Worm (Caenorhabditis elegans): ENCODE data around the gene fbxa-15.

Gene fbxa-15

ce11 chrIII:1349313-1349712 lies 27.9 kb upstream of the fbxa-15 start, which contains the start of gene fbxa-25 (continued):
- TF ChIP-seq lin-29 (GFP tag; IDR thresholded peaks at IDR 0.05) (no peak), R02D3.7 (tag; optimal IDR thresholded peaks at IDR 0.05) (no peak), mep-1 (tag; optimal IDR thresholded peaks at IDR 0.05) (no peak), aha-1 (tag) (no peak), dpl-1 (GFP tag; optimal IDR thresholded peaks at IDR 0.05) (no peak), zag-1 (tag; optimal IDR thresholded peaks at IDR 0.05) (no peak), nhr-25 (tag; optimal IDR thresholded peaks at IDR 0.05; ENCODE audit: borderline replicate concordance, insufficient read depth) (no peak)

- TF ChIP-seq ZK337.2 (GFP tag; IDR thresholded peaks at IDR 0.05) (no peak), daf-12 (tag; optimal IDR thresholded peaks at IDR 0.05) (no peak), set-16 (GFP tag; IDR thresholded peaks at IDR 0.05) (no peak), F10B5.3 (tag; optimal IDR thresholded peaks at IDR 0.05) (no peak), attf-4 (tag; optimal IDR thresholded peaks at IDR 0.05) (no peak), hif-1 (tag; optimal IDR thresholded peaks at IDR 0.05) (no peak), mdt-29 (GFP tag; IDR thresholded peaks at IDR 0.05) (no peak), Y48G9A.11 (GFP tag; IDR thresholded peaks at IDR 0.05) (no peak), mxl-3 (GFP tag; optimal IDR thresholded peaks at IDR 0.05) (no peak), lin-39 (tag; optimal IDR thresholded peaks at IDR 0.05) (no peak), ceh-44 (GFP tag; IDR thresholded peaks at IDR 0.05) (no peak), snpc-1.2 (GFP tag; IDR thresholded peaks at IDR 0.05) (no peak), ces-1 (GFP tag; optimal IDR thresholded peaks at IDR 0.05) (no peak), dmd-6 (GFP tag; IDR thresholded peaks at IDR 0.05) (no peak), snpc-4 (tag; optimal IDR thresholded peaks at IDR 0.05) (no peak), spr-3 (GFP tag; optimal IDR thresholded peaks at IDR 0.05) (no peak), lim-7 (GFP tag; IDR thresholded peaks at IDR 0.05) (no peak), nhr-48 (tag; optimal IDR thresholded peaks at IDR 0.05) (no peak)
These were observed 26.1 kb upstream of the fbxa-15 start, which contains the start of gene Y82E9BL.5 for ce11 chrIII:1347539-1347938. Gene Y82E9BL.5 (minus strand): TSS chrIII:1347639.

- no peak for TF ChIP-seq F37D6.2 (tag; optimal IDR thresholded peaks at IDR 0.05)
- no peak for TF ChIP-seq ztf-11 (tag; optimal IDR thresholded peaks at IDR 0.05)
- peak; percentile 92 for TF ChIP-seq aha-1 (tag)
- no peak for TF ChIP-seq fkh-10 (GFP tag; optimal IDR thresholded peaks at IDR 0.05)
- TF ChIP-seq unc-62 (GFP tag; optimal IDR thresholded peaks at IDR 0.05 in 1 of 2), result peak in 1 of 2 experiments; percentile 58
- TF ChIP-seq unc-62 (tag; optimal IDR thresholded peaks at IDR 0.05), result no peak
- no peak for TF ChIP-seq egl-27 (tag; optimal IDR thresholded peaks at IDR 0.05)
These were observed 25.5 kb upstream of the fbxa-15 start for ce11 chrIII:1347003-1347402.

ce11 chrIII:1345694-1346093 lies 24.2 kb upstream of the fbxa-15 start, which contains the start of gene Y82E9BL.6:
Gene Y82E9BL.6 (minus strand): TSS chrIII:1345794.
- TF ChIP-seq lin-1 (GFP tag; IDR thresholded peaks at IDR 0.05), result no peak
- no peak for TF ChIP-seq fos-1 (tag; optimal IDR thresholded peaks at IDR 0.05)
- TF ChIP-seq nhr-237 (tag; optimal IDR thresholded peaks at IDR 0.05), result no peak
- TF ChIP-seq mdt-29 (GFP tag; IDR thresholded peaks at IDR 0.05), result no peak
- no peak for TF ChIP-seq daf-19 (GFP tag; conservative IDR thresholded peaks at IDR 0.05)
- no peak for TF ChIP-seq nhr-41 (GFP tag; IDR thresholded peaks at IDR 0.05)
- TF ChIP-seq ceh-20 (GFP tag; IDR thresholded peaks at IDR 0.05), result no peak
- no peak for TF ChIP-seq F10B5.3 (tag; optimal IDR thresholded peaks at IDR 0.05)
- TF ChIP-seq jun-1 (tag; optimal IDR thresholded peaks at IDR 0.05), result no peak
- TF ChIP-seq pqm-1 (tag; optimal IDR thresholded peaks at IDR 0.05), result no peak
- no peak for TF ChIP-seq ztf-11 (tag; optimal IDR thresholded peaks at IDR 0.05)
- no peak for TF ChIP-seq hlh-11 (tag; optimal IDR thresholded peaks at IDR 0.05)
- TF ChIP-seq daf-12 (tag; optimal IDR thresholded peaks at IDR 0.05), result no peak
- TF ChIP-seq zag-1 (tag; optimal IDR thresholded peaks at IDR 0.05), result no peak
- TF ChIP-seq ces-1 (GFP tag; optimal IDR thresholded peaks at IDR 0.05), result no peak
- TF ChIP-seq nhr-48 (tag; optimal IDR thresholded peaks at IDR 0.05), result no peak
- no peak for TF ChIP-seq attf-4 (tag; optimal IDR thresholded peaks at IDR 0.05)

All from whole organism, L4 larva.